Worm (Caenorhabditis elegans) whole organism, L2 larva: ENCODE measurements around the gene wdr-5.3.
A peak's percentile ranks its signal among the peaks of the same experiment; 100 is the strongest.

Experiments
- F13H6.1 ChIP-seq: sonication (generic microtip); optimal IDR thresholded peaks from 2 replicates; lab custom pipeline; 2016; ENCODE audit warnings: missing genetic modification characterization, missing compliant biosample characterization
- R02D3.7 ChIP-seq: fragments of 150-350 bp; optimal IDR thresholded peaks from 2 replicates; lab custom pipeline; 2014; ENCODE audit warnings: missing biosample characterization, missing genetic modification characterization
- Y55F3AM.14 ChIP-seq: fragments of 200-800 bp; sonication (Bioruptor generic); optimal IDR thresholded peaks from 2 replicates; lab custom pipeline; 2018; ENCODE audit warnings: mild to moderate bottlenecking, missing genetic modification characterization, missing compliant biosample characterization
- ZK546.5 ChIP-seq: sonication (generic microtip); optimal IDR thresholded peaks from 2 replicates; lab custom pipeline; 2017; ENCODE audit warnings: missing biosample characterization, missing genetic modification characterization
- alr-1 ChIP-seq: fragments of 150-350 bp; optimal IDR thresholded peaks from 2 replicates; lab custom pipeline; 2014; ENCODE audit warnings: missing biosample characterization, missing genetic modification characterization
- aly-2 ChIP-seq: fragments of 150-350 bp; optimal IDR thresholded peaks from 2 replicates; lab custom pipeline; 2014; ENCODE audit warnings: missing biosample characterization, missing genetic modification characterization
- ama-1 ChIP-seq: fragments of 150-350 bp; optimal IDR thresholded peaks from 2 replicates; lab custom pipeline; 2018; ENCODE audit warnings: inconsistent platforms
- blmp-1 ChIP-seq: sonication (generic microtip); optimal IDR thresholded peaks from 2 replicates; lab custom pipeline; 2017; ENCODE audit warnings: missing genetic modification characterization, mild to moderate bottlenecking, missing compliant biosample characterization, antibody characterized with exemption, moderate library complexity; ENCODE audit not compliant: insufficient read depth
- ceh-16 ChIP-seq: fragments of 150-350 bp; optimal IDR thresholded peaks from 2 replicates; lab custom pipeline; 2014; ENCODE audit warnings: missing biosample characterization, missing genetic modification characterization
- ceh-82 ChIP-seq: fragments of 150-350 bp; optimal IDR thresholded peaks from 2 replicates; lab custom pipeline; 2014; ENCODE audit warnings: missing biosample characterization, missing genetic modification characterization
- crh-2 ChIP-seq: sonication (generic microtip); optimal IDR thresholded peaks from 2 replicates; lab custom pipeline; 2017; ENCODE audit warnings: missing biosample characterization, missing genetic modification characterization
- elt-1 ChIP-seq: fragments of 150-350 bp; optimal IDR thresholded peaks from 2 replicates; lab custom pipeline; 2014; ENCODE audit warnings: missing biosample characterization, missing genetic modification characterization
- elt-3 ChIP-seq: sonication (generic microtip); optimal IDR thresholded peaks from 2 replicates; lab custom pipeline; 2017; ENCODE audit warnings: missing biosample characterization, missing genetic modification characterization
- fos-1 ChIP-seq: fragments of 150-350 bp; optimal IDR thresholded peaks from 2 replicates; lab custom pipeline; 2014; ENCODE audit warnings: missing biosample characterization, missing genetic modification characterization
- gmeb-1 ChIP-seq: fragments of 150-350 bp; optimal IDR thresholded peaks from 2 replicates; lab custom pipeline; 2014; ENCODE audit warnings: missing biosample characterization, missing genetic modification characterization
- lsy-2 ChIP-seq, 2 experiments: fragments of 150-350 bp in 1 of 2; sonication (generic microtip) in 1 of 2; optimal IDR thresholded peaks; 2 replicates each; lab custom pipeline; 2014 to 2017; ENCODE audit warnings: missing biosample characterization in 2 of 2, missing genetic modification characterization in 2 of 2
- mab-5 ChIP-seq: fragments of 150-350 bp; optimal IDR thresholded peaks from 2 replicates; lab custom pipeline; 2014; ENCODE audit warnings: missing biosample characterization, missing genetic modification characterization
- mbf-1 ChIP-seq: sonication (generic microtip); optimal IDR thresholded peaks from 2 replicates; lab custom pipeline; 2017; ENCODE audit warnings: missing biosample characterization, missing genetic modification characterization
- mdl-1 ChIP-seq, 2 experiments: fragments of 150-350 bp in 1 of 2; sonication (generic microtip) in 1 of 2; optimal IDR thresholded peaks; 2 replicates each; lab custom pipeline; 2017; ENCODE audit warnings: missing biosample characterization in 2 of 2, missing genetic modification characterization in 2 of 2
- nhr-10 ChIP-seq: sonication (generic microtip); optimal IDR thresholded peaks from 2 replicates; lab custom pipeline; 2017; ENCODE audit warnings: missing biosample characterization, missing genetic modification characterization
- nhr-11 ChIP-seq: fragments of 150-350 bp; optimal IDR thresholded peaks from 2 replicates; lab custom pipeline; 2014; ENCODE audit warnings: missing biosample characterization, missing genetic modification characterization
- nhr-129 ChIP-seq: fragments of 150-350 bp; optimal IDR thresholded peaks from 2 replicates; lab custom pipeline; 2014; ENCODE audit warnings: missing biosample characterization, missing genetic modification characterization
- nhr-21 ChIP-seq: fragments of 150-350 bp; optimal IDR thresholded peaks from 2 replicates; lab custom pipeline; 2014; ENCODE audit warnings: missing biosample characterization, missing genetic modification characterization
- nhr-6 ChIP-seq: fragments of 150-350 bp; optimal IDR thresholded peaks from 2 replicates; lab custom pipeline; 2014; ENCODE audit warnings: missing biosample characterization, missing genetic modification characterization
- nhr-77 ChIP-seq: fragments of 150-350 bp; optimal IDR thresholded peaks from 2 replicates; lab custom pipeline; 2014; ENCODE audit warnings: missing biosample characterization, missing genetic modification characterization
- peb-1 ChIP-seq: fragments of 150-350 bp; optimal IDR thresholded peaks from 2 replicates; lab custom pipeline; 2014; ENCODE audit warnings: missing biosample characterization, missing genetic modification characterization
- sem-4 ChIP-seq: fragments of 150-350 bp; optimal IDR thresholded peaks from 2 replicates; lab custom pipeline; 2014; ENCODE audit warnings: missing biosample characterization, missing genetic modification reagents, missing genetic modification characterization
- sma-3 ChIP-seq: sonication (generic microtip); optimal IDR thresholded peaks from 2 replicates; lab custom pipeline; 2016; ENCODE audit warnings: missing genetic modification reagents, missing genetic modification characterization, missing compliant biosample characterization
- sma-9 ChIP-seq, 2 experiments: fragments of 150-350 bp in 1 of 2; sonication (generic microtip) in 1 of 2; optimal IDR thresholded peaks; 2 replicates each; lab custom pipeline; 2014 to 2016; ENCODE audit warnings: missing genetic modification characterization in 2 of 2, mild to moderate bottlenecking in 1 of 2, missing biosample characterization in 1 of 2, missing compliant biosample characterization in 1 of 2, missing genetic modification reagents in 1 of 2, moderate library complexity in 1 of 2
- unc-39 ChIP-seq: fragments of 150-350 bp; optimal IDR thresholded peaks from 2 replicates; lab custom pipeline; 2014; ENCODE audit warnings: missing biosample characterization, missing genetic modification characterization
- ztf-1 ChIP-seq: fragments of 200-800 bp; sonication (Bioruptor generic); conservative IDR thresholded peaks from 2 replicates; pipeline ENCODE4 v1.3.6; 2022; ENCODE audit warnings: missing genetic modification characterization, missing compliant biosample characterization
- ztf-11 ChIP-seq: sonication (generic microtip); optimal IDR thresholded peaks from 2 replicates; lab custom pipeline; 2017; ENCODE audit warnings: missing biosample characterization, missing genetic modification characterization

Gene wdr-5.3

DNA sequence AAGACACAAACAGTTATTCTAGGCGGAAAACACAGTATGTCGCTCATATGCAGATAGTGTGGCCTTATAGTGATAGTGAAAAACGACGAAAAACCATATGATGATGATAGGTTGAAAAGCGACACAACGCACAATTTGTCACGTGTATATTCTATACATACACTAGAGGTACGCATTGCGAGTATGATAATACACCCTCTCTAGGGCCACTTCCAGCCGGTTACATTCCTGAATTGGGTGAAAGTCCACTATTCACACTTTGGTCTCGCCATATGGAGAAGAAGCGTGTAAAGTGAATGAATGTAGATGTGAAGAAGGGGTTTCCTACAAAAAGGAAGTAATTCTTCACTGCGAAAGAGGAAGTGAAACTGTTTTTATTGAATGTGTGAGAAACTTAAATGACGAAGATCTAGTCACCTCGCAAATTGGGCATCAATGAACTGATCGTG, 7.4 kb upstream of the wdr-5.3 start (continued):
- no peak for TF ChIP-seq peb-1 (tag; lab: Kevin White, UChicago)
- TF ChIP-seq Y55F3AM.14 (GFP tag; lab: Kevin White, UChicago): peak; percentile 78
- no peak for TF ChIP-seq nhr-11 (tag; lab: Kevin White, UChicago)
- TF ChIP-seq mab-5 (tag; lab: Kevin White, UChicago): no peak
- TF ChIP-seq ama-1 (lab: Kevin White, UChicago): no peak

DNA sequence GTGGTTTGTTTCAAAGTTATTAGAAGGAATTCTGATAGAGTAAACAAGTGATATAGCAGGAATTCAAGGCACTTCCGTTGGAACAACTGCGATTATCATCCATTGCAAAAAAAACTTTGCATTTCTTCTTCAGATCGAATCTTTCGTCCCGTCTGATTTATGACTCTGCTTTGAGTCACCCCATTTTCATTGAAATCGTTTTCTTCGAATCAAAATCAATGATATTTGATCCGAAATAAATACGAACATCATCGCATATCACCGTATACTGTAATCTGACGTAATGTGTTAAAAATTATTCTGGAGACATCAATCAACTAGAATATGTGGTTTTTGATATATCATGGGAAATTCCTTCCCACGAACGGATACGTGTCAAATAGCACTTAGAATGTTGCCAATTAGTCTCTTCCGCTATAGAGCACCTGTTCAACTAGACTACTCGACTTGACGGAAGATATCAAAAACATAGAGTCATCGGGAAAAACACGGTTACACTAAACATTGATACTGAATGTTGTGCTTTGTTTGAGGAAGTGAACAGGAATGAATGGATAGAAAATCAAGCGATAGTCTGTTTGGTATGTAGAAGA, 6.0 kb upstream of the wdr-5.3 start:
- no peak for TF ChIP-seq blmp-1
- no peak for TF ChIP-seq sem-4 (tag; lab: Kevin White, UChicago)
- TF ChIP-seq unc-39: no peak
- peak; percentile 28 for TF ChIP-seq nhr-11 (tag; lab: Kevin White, UChicago)
- no peak for TF ChIP-seq ceh-16
- TF ChIP-seq nhr-6 (tag; lab: Kevin White, UChicago): no peak
- TF ChIP-seq aly-2 (tag; lab: Kevin White, UChicago): no peak
- TF ChIP-seq nhr-21 (tag; lab: Kevin White, UChicago): peak; percentile 5
- no peak for TF ChIP-seq R02D3.7 (tag; lab: Kevin White, UChicago)
- no peak for TF ChIP-seq fos-1 (tag; lab: Kevin White, UChicago)
- TF ChIP-seq sma-3 (GFP tag; lab: Kevin White, UChicago): no peak
- TF ChIP-seq ZK546.5: no peak
- TF ChIP-seq F13H6.1 (tag; lab: Kevin White, UChicago): peak; percentile 14
- TF ChIP-seq lsy-2 (tag; optimal IDR thresholded peaks at IDR 0.05; lab: Kevin White, UChicago): peak in 1 of 2 experiments; percentile 5
- no peak for TF ChIP-seq mbf-1 (tag; lab: Kevin White, UChicago)
- no peak for TF ChIP-seq ama-1 (lab: Kevin White, UChicago)

DNA sequence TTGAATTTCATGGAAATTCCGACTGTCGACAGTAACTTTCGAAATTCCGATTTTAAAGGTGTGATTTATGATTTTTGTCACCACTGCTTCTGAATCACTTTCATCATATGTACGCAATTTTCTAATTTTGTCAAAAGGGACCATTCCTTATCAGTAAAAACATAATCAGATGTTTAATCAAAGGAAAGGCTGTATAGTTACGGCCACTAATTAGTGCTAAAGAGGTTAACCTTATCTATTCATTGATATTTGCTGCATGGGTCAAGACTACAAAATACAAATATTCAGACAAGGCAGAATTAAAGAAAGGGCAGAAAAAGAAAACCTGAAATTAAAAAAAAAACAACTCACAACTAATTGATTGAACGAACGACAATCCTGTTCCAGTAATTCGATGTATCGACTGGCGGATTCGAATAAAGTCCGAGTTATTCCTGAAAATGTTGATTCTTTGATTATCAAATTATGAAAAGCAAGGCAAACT, 4.9 kb upstream of the wdr-5.3 start, which contains the start of gene T28B11.1:
T28B11.1 (minus strand) TSS at position 434 of the 484 bp plus-strand sequence.
- TF ChIP-seq crh-2 (tag; lab: Kevin White, UChicago) (peak; percentile 14), nhr-11 (tag; lab: Kevin White, UChicago) (no peak), nhr-129 (peak; percentile 38), lsy-2 (tag; optimal IDR thresholded peaks at IDR 0.05; lab: Kevin White, UChicago) (no peak), sma-9 (GFP tag; optimal IDR thresholded peaks at IDR 0.05; lab: Kevin White, UChicago) (peak; percentile 64), sma-9 (tag; optimal IDR thresholded peaks at IDR 0.05; lab: Kevin White, UChicago) (no peak), fos-1 (tag; lab: Kevin White, UChicago) (peak; percentile 13), ztf-1 (GFP tag; lab: Robert Waterston, UW) (no peak), mdl-1 (tag; optimal IDR thresholded peaks at IDR 0.05; lab: Kevin White, UChicago) (no peak), sma-3 (GFP tag; lab: Kevin White, UChicago) (no peak), F13H6.1 (tag; lab: Kevin White, UChicago) (peak; percentile 3)

DNA sequence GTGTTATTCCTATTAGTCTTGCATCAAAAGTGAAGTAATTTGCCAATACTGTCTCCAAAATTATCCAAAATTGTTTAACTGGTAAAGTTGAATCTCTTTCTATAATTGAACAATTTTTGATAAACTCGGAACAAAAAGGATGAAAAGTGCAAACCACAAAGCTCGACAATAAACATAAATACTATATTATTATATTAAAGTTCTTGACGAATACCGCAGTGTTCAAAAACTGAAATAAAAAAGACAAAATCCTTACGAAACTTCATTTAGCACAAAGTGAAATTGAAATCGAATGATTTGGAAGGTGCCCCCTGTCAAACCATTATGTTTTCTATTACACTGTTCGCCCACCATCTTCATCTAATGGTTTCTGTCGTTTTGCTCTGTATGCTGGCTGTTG, 4.4 kb downstream of the wdr-5.3 start, which contains the start of gene ZC302.3:
ZC302.3 (minus strand) TSS at position 101 of the 400 bp plus-strand sequence.
- no peak for TF ChIP-seq ama-1 (lab: Kevin White, UChicago)
- TF ChIP-seq alr-1: no peak
- no peak for TF ChIP-seq mdl-1 (tag; optimal IDR thresholded peaks at IDR 0.05; lab: Kevin White, UChicago)
- no peak for TF ChIP-seq ceh-82 (tag; lab: Kevin White, UChicago)

DNA sequence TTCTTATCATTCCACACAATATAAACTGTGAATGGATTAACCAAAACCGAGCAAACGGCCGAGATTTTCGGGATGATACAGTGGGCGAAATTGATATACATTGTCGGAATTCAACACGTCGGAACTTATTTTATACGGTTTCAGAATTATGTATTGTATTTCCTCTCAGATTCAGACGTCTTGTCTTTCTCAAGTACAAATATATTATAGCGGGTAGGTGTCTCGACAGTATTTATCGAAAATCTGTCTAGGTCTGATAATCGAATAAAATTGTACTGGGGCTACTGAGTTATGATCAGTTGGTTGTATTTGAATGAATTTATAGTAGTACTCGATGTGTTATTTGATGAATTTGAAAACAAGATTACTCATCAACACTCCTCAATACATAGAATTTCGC, 6.7 kb downstream of the wdr-5.3 start, which contains the start of gene srj-22:
srj-22 (minus strand) TSS at position 101 of the 400 bp plus-strand sequence.
- TF ChIP-seq lsy-2 (tag; optimal IDR thresholded peaks at IDR 0.05; lab: Kevin White, UChicago): no peak
- TF ChIP-seq sem-4 (tag; lab: Kevin White, UChicago): no peak
- no peak for TF ChIP-seq mbf-1 (tag; lab: Kevin White, UChicago)
- TF ChIP-seq mab-5 (tag; lab: Kevin White, UChicago): no peak
- no peak for TF ChIP-seq ztf-11 (tag; lab: Kevin White, UChicago)
- TF ChIP-seq nhr-6 (tag; lab: Kevin White, UChicago): no peak
- TF ChIP-seq ZK546.5: no peak
- no peak for TF ChIP-seq gmeb-1 (tag; lab: Kevin White, UChicago)
- TF ChIP-seq crh-2 (tag; lab: Kevin White, UChicago): no peak
- no peak for TF ChIP-seq elt-1 (tag; lab: Kevin White, UChicago)
- no peak for TF ChIP-seq alr-1
- no peak for TF ChIP-seq blmp-1
- TF ChIP-seq nhr-10 (tag; lab: Kevin White, UChicago): no peak
- TF ChIP-seq elt-3: no peak
- TF ChIP-seq nhr-77 (tag; lab: Kevin White, UChicago): no peak
- no peak for TF ChIP-seq Y55F3AM.14 (GFP tag; lab: Kevin White, UChicago)
- TF ChIP-seq, all 48 proteins: peak for 0
